Worm (Caenorhabditis elegans): ENCODE measurements around the gene sav-1.

DNA sequence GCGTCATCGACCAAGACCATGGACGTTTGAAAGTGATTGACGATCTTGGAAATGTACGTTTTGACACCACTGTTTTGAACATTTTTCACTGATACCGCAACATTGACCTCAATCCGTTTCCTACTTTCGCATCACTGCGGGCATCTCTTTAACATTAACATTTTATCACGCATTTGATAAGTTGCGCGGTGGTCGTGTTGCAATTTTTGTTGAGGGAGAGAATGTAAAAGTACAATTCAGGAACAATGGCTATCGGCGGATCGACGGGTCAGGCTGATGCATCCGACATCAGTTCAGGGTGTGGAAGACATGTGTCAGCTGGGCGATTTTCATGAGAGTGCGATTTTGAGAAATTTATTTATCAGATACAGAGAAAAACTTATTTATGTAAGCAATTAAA is 16.3 kb upstream of the sav-1 start:
- no peak for TF ChIP-seq ztf-29 (GFP tag; IDR thresholded peaks at IDR 0.05)
- TF ChIP-seq flt-1 (GFP tag; IDR thresholded peaks at IDR 0.05): no peak
- TF ChIP-seq tab-1 (GFP tag; IDR thresholded peaks at IDR 0.05): no peak
- no peak for TF ChIP-seq ztf-23 (GFP tag; IDR thresholded peaks at IDR 0.05)
- TF ChIP-seq T22C8.4 (GFP tag; IDR thresholded peaks at IDR 0.05): no peak
- TF ChIP-seq ref-1 (GFP tag; conservative IDR thresholded peaks at IDR 0.05): no peak
- no peak for TF ChIP-seq cog-1 (tag; optimal IDR thresholded peaks at IDR 0.05)

Measured in whole organism, midembryonic.